Worm (Caenorhabditis elegans): ENCODE data around the gene gtf-2E1.

The gtf-2E1 gene

DNA sequence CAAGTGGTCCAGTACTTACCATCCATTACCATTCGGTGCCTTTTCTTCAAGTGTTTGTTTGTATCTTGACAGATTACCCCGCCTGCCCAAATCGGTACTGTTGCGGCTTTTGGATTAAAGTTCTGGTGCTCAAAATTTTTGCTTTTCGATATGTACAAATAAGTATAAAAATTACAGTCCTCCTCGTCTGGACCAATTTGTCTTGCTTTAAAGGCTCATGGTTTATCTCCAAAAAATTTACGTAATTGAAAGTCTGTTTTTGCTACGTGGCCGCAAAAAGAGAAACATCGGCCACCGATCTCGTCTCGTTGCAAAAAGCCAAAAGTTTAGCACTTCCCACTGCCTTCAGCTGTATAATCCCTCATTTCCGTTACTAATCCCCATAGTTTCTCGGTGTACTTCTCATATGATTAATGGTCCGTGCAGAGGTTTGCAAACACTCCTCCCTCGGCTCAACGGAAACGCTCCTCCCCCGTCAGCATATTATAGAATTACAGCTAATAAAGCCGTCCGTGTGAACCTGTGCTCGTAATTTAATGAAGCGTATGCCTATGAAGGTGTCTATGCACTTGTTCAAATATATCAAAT, 12.3 kb downstream of the gtf-2E1 start:
- TF ChIP-seq nhr-237 (tag; optimal IDR thresholded peaks at IDR 0.05) (no peak), unc-62 (GFP tag; optimal IDR thresholded peaks at IDR 0.05 in 1 of 2) (peak in 1 of 2 experiments; percentile 96), unc-62 (tag; optimal IDR thresholded peaks at IDR 0.05) (no peak), egl-43 (GFP tag; IDR thresholded peaks at IDR 0.05) (0 out of 2 replicates have a peak, but pooled peaks have one; percentile 29)

DNA sequence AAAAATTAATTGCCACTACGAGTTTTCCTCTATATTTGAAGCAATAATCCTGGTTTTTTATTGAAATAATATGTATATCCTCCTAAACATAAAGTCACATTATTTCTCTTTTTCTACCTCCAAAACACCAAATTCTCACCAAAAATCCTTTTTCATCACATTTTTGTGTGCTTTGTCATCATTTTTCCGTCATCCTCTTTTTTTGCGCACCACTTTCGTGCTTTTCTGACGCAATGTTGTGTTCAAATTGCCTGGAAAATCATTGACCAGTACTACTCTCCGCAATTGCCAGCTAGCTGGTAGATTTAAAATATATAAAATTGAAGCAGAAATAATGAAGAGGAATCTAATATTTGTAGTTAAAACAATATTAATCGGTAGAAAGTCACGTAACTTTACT, 13.0 kb downstream of the gtf-2E1 start:
- TF ChIP-seq dmd-8 (GFP tag; IDR thresholded peaks at IDR 0.05) (no peak), F26F4.8 (GFP tag; conservative IDR thresholded peaks at IDR 0.05) (no peak), lin-39 (tag; optimal IDR thresholded peaks at IDR 0.05) (no peak), daf-12 (tag; optimal IDR thresholded peaks at IDR 0.05) (no peak), set-16 (GFP tag; IDR thresholded peaks at IDR 0.05) (no peak), lin-38 (GFP tag; IDR thresholded peaks at IDR 0.05) (no peak), cey-2 (tag; optimal IDR thresholded peaks at IDR 0.05; ENCODE audit: borderline replicate concordance, insufficient read depth) (no peak), daf-19 (GFP tag; conservative IDR thresholded peaks at IDR 0.05) (no peak), unc-39 (tag; optimal IDR thresholded peaks at IDR 0.05) (no peak), ztf-7 (tag; optimal IDR thresholded peaks at IDR 0.05) (no peak), sdz-12 (GFP tag; optimal IDR thresholded peaks at IDR 0.05) (no peak), ceh-62 (tag; optimal IDR thresholded peaks at IDR 0.05) (no peak), Y48G9A.11 (GFP tag; IDR thresholded peaks at IDR 0.05) (no peak), F49E8.2 (tag; optimal IDR thresholded peaks at IDR 0.05; ENCODE audit: borderline replicate concordance) (no peak), nhr-10 (tag; optimal IDR thresholded peaks at IDR 0.05) (no peak)

DNA sequence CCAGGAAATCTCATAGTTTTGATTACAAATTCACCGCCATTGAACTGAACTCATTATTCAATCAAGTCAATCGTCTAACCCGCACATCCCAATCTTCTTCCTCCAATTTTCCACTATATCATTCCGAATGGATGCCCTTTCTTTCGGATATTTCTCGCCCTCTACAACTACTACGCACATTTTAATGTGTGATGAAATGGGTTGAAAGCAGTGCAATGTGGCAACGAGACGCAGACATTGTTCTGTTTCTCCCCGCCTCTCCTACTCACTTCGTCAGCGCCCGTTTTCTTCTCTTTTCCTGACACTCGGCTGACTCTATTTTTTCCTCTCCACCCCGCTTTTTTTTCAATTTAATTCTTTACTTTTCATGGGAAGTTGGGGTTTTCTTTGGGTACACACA, 13.5 kb downstream of the gtf-2E1 start:
- no peak for TF ChIP-seq saeg-2 (GFP tag; IDR thresholded peaks at IDR 0.05)
- TF ChIP-seq zip-11 (GFP tag; IDR thresholded peaks at IDR 0.05), result no peak
- no peak for TF ChIP-seq sdz-12 (GFP tag; optimal IDR thresholded peaks at IDR 0.05)
- no peak for TF ChIP-seq nhr-102 (tag; optimal IDR thresholded peaks at IDR 0.05)
- no peak for TF ChIP-seq fkh-10 (GFP tag; optimal IDR thresholded peaks at IDR 0.05)
- TF ChIP-seq tra-1 (GFP tag; IDR thresholded peaks at IDR 0.05), result no peak
- TF ChIP-seq daf-19 (GFP tag; conservative IDR thresholded peaks at IDR 0.05), result no peak
- no peak for TF ChIP-seq lin-15B (tag; optimal IDR thresholded peaks at IDR 0.05)
- no peak for TF ChIP-seq daf-12 (tag; optimal IDR thresholded peaks at IDR 0.05)
- TF ChIP-seq hlh-11 (tag; optimal IDR thresholded peaks at IDR 0.05), result peak; percentile 47
- TF ChIP-seq tag-97 (GFP tag; IDR thresholded peaks at IDR 0.05), result no peak
- no peak for TF ChIP-seq ces-1 (GFP tag; optimal IDR thresholded peaks at IDR 0.05)
- peak; percentile 17 for TF ChIP-seq dve-1 (tag; optimal IDR thresholded peaks at IDR 0.05; ENCODE audit: insufficient read depth)
- no peak for TF ChIP-seq ceh-82 (tag; optimal IDR thresholded peaks at IDR 0.05)
- no peak for TF ChIP-seq T20F7.1 (GFP tag; optimal IDR thresholded peaks at IDR 0.05)
- TF ChIP-seq nhr-6 (tag; optimal IDR thresholded peaks at IDR 0.05), result no peak
- no peak for TF ChIP-seq mxl-2 (GFP tag; conservative IDR thresholded peaks at IDR 0.05)
- no peak for TF ChIP-seq unc-130 (GFP tag; optimal IDR thresholded peaks at IDR 0.05)
- TF ChIP-seq hlh-30 (tag; optimal IDR thresholded peaks at IDR 0.05; ENCODE audit: insufficient read depth), result peak; percentile 46
- no peak for TF ChIP-seq dmd-9 (GFP tag; IDR thresholded peaks at IDR 0.05)
- TF ChIP-seq zfp-2 (tag; optimal IDR thresholded peaks at IDR 0.05), result no peak
- TF ChIP-seq unc-39 (tag; optimal IDR thresholded peaks at IDR 0.05), result no peak
- peak; percentile 51 for TF ChIP-seq snpc-1.2 (GFP tag; IDR thresholded peaks at IDR 0.05)
- no peak for TF ChIP-seq ceh-44 (GFP tag; IDR thresholded peaks at IDR 0.05)
- no peak for TF ChIP-seq F44E2.7 (GFP tag; IDR thresholded peaks at IDR 0.05)
- no peak for TF ChIP-seq ceh-62 (tag; optimal IDR thresholded peaks at IDR 0.05)
- no peak for TF ChIP-seq cey-2 (tag; optimal IDR thresholded peaks at IDR 0.05; ENCODE audit: borderline replicate concordance, insufficient read depth)
- no peak for TF ChIP-seq nhr-237 (tag; optimal IDR thresholded peaks at IDR 0.05)
- no peak for TF ChIP-seq zip-2 (tag; optimal IDR thresholded peaks at IDR 0.05)
- TF ChIP-seq lim-7 (GFP tag; IDR thresholded peaks at IDR 0.05), result no peak
- peak; percentile 35 for TF ChIP-seq dpl-1 (GFP tag; optimal IDR thresholded peaks at IDR 0.05)
- TF ChIP-seq F26F4.8 (GFP tag; conservative IDR thresholded peaks at IDR 0.05), result no peak
- peak in 1 of 2 experiments; percentile 97 for TF ChIP-seq unc-62 (GFP tag; optimal IDR thresholded peaks at IDR 0.05 in 1 of 2)
- no peak for TF ChIP-seq unc-62 (tag; optimal IDR thresholded peaks at IDR 0.05)
- TF ChIP-seq nhr-48 (tag; optimal IDR thresholded peaks at IDR 0.05), result no peak
- TF ChIP-seq lsy-2 (tag; optimal IDR thresholded peaks at IDR 0.05), result peak in 1 of 2 experiments; percentile 23
- no peak for TF ChIP-seq nhr-111 (GFP tag; optimal IDR thresholded peaks at IDR 0.05)

Data from whole organism, L4 larva.